Fruit fly (Drosophila melanogaster): Measurements from ENCODE around the gene Fum1.

Gene Fum1

DNA sequence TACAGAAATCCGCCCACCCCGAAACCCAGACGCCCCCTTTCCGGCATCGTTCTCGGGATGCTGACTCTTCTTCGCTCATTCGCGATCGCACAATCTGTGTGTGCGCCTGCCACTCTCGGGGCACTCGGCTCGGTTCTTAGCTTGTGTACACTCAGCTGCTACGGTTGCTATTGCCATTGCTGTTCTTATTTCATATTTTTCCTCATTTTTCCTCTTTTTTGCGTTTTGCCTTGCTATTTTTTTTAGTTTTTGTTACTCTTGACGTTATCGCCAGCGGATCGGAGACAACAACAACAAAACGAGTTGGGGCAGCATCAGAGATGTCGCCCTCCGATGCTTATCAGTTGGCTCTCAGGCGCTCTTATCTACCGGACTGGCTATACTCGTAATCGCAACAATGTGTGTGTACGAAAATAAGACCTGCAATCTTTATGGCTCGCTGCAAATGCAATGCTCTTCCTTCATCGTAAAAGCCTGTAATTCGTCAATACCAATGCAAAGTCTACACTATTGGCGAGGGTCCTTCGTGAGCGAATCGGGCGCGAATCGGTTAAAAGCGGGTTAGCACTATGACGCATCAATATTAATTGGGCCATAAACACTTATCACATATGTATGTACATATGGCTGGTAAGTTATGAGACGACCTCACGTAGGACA is 52.5 kb downstream of the Fum1 start (continued):
- no peak for TF ChIP-seq fd85E (GFP tag; optimal IDR thresholded peaks at IDR 0.05)
- no peak for TF ChIP-seq CG3032 (tag; optimal IDR thresholded peaks at IDR 0.05)
- TF ChIP-seq CG3919 (GFP tag; optimal IDR thresholded peaks at IDR 0.05): peak; percentile 29
- TF ChIP-seq Eip93F (GFP tag; optimal IDR thresholded peaks at IDR 0.05): no peak
- TF ChIP-seq pdm3 (GFP tag; optimal IDR thresholded peaks at IDR 0.05): no peak
- no peak for TF ChIP-seq CG8319 (GFP tag; optimal IDR thresholded peaks at IDR 0.05)
- no peak for TF ChIP-seq CG10631 (GFP tag; optimal IDR thresholded peaks at IDR 0.05)
- no peak for TF ChIP-seq CG34406 (GFP tag; optimal IDR thresholded peaks at IDR 0.05)
- TF ChIP-seq CG7368 (GFP tag; optimal IDR thresholded peaks at IDR 0.05): peak; percentile 33
- TF ChIP-seq Hr38 (GFP tag; optimal IDR thresholded peaks at IDR 0.05): no peak
- TF ChIP-seq svp (GFP tag): peak; percentile 89
- TF ChIP-seq Hr39 (GFP tag; optimal IDR thresholded peaks at IDR 0.05): no peak
- no peak for TF ChIP-seq CG11762 (GFP tag; optimal IDR thresholded peaks at IDR 0.05; ENCODE audit: insufficient read depth)
- TF ChIP-seq ss (GFP tag; optimal IDR thresholded peaks at IDR 0.05): peak; percentile 50 to 54
- TF ChIP-seq CG6276 (GFP tag; optimal IDR thresholded peaks at IDR 0.05): peak; percentile 86
- TF ChIP-seq CG6808 (GFP tag; optimal IDR thresholded peaks at IDR 0.05): peak; percentile 75
- no peak for TF ChIP-seq topi (GFP tag; optimal IDR thresholded peaks at IDR 0.05)
- TF ChIP-seq acj6 (GFP tag; optimal IDR thresholded peaks at IDR 0.05): no peak
- TF ChIP-seq salr (GFP tag; optimal IDR thresholded peaks at IDR 0.05): peak in 1 of 2 experiments; percentile 35
- no peak for TF ChIP-seq CG11902 (GFP tag; optimal IDR thresholded peaks at IDR 0.05)
- peak; percentile 46 for TF ChIP-seq CG1621 (tag; optimal IDR thresholded peaks at IDR 0.05)
- TF ChIP-seq CG10669 (GFP tag; optimal IDR thresholded peaks at IDR 0.05): peak; percentile 50
- peak; percentile 34 for TF ChIP-seq CG32006 (GFP tag; optimal IDR thresholded peaks at IDR 0.05)
- peak; percentile 60 for TF ChIP-seq CG9139 (GFP tag; optimal IDR thresholded peaks at IDR 0.05)
